Fruit fly (Drosophila melanogaster): ENCODE measurements around the gene PIG-F.

The PIG-F gene

dm6 chr3L:19642448-19643020 lies 30.3 kb downstream of the PIG-F start, which contains the start of gene Rnf146 (continued):
- no peak for TF ChIP-seq bowl (GFP tag; IDR thresholded peaks at IDR 0.05)
- no peak for TF ChIP-seq Fer3 (tag; optimal IDR thresholded peaks at IDR 0.05)
- TF ChIP-seq unc-4 (GFP tag; IDR thresholded peaks at IDR 0.05; ENCODE audit: partially characterized antibody), result no peak
- TF ChIP-seq CG13287 (GFP tag; IDR thresholded peaks at IDR 0.05; ENCODE audit: partially characterized antibody), result peak; percentile 41; the same call in 1 of the 2 replicates
- no peak for TF ChIP-seq chn (GFP tag; optimal IDR thresholded peaks at IDR 0.05)
- no peak for TF ChIP-seq sug (tag; optimal IDR thresholded peaks at IDR 0.05)
- no peak for TF ChIP-seq Taf1 (GFP tag; IDR thresholded peaks at IDR 0.05)
- TF ChIP-seq bsh (GFP tag; optimal IDR thresholded peaks at IDR 0.05), result peak in 1 of 2 experiments; percentile 5
- no peak for TF ChIP-seq da (GFP tag; optimal IDR thresholded peaks at IDR 0.05)
- TF ChIP-seq Dip2 (GFP tag; IDR thresholded peaks at IDR 0.05), result no peak
- no peak for TF ChIP-seq CG3847 (GFP tag; IDR thresholded peaks at IDR 0.05)
- TF ChIP-seq sim (GFP tag; IDR thresholded peaks at IDR 0.05), result no peak
- no peak for TF ChIP-seq CG6791 (GFP tag; IDR thresholded peaks at IDR 0.05; ENCODE audit: partially characterized antibody)
- TF ChIP-seq CG12155 (GFP tag; optimal IDR thresholded peaks at IDR 0.05), result no peak
- TF ChIP-seq eyg (GFP tag; optimal IDR thresholded peaks at IDR 0.05), result no peak
- TF ChIP-seq CG11696 (GFP tag; IDR thresholded peaks at IDR 0.05), result no peak
- TF ChIP-seq shn (GFP tag; optimal IDR thresholded peaks at IDR 0.05), result no peak
- no peak for TF ChIP-seq HmgD (GFP tag; optimal IDR thresholded peaks at IDR 0.05)
- no peak for TF ChIP-seq fd64A (GFP tag; optimal IDR thresholded peaks at IDR 0.05)
- TF ChIP-seq CG9817 (tag; optimal IDR thresholded peaks at IDR 0.05), result no peak
- TF ChIP-seq CG4328 (GFP tag; optimal IDR thresholded peaks at IDR 0.05), result no peak
- no peak for TF ChIP-seq Bdp1 (GFP tag; optimal IDR thresholded peaks at IDR 0.05)
- TF ChIP-seq ac (GFP tag; optimal IDR thresholded peaks at IDR 0.05), result no peak
- peak; percentile 24 for TF ChIP-seq Lhr (GFP tag; optimal IDR thresholded peaks at IDR 0.05)
- no peak for TF ChIP-seq al (GFP tag; IDR thresholded peaks at IDR 0.05)
- no peak for TF ChIP-seq bbx (GFP tag; IDR thresholded peaks at IDR 0.05; ENCODE audit: partially characterized antibody)
- no peak for TF ChIP-seq CG13296 (GFP tag; optimal IDR thresholded peaks at IDR 0.05)
- TF ChIP-seq CG2120 (GFP tag; optimal IDR thresholded peaks at IDR 0.05), result peak; percentile 28
- TF ChIP-seq klu (GFP tag; IDR thresholded peaks at IDR 0.05), result no peak
- no peak for TF ChIP-seq kah (GFP tag; optimal IDR thresholded peaks at IDR 0.05)
- no peak for TF ChIP-seq tll (GFP tag; optimal IDR thresholded peaks at IDR 0.05)
- TF ChIP-seq lmd (GFP tag; IDR thresholded peaks at IDR 0.05), result no peak
- no peak for TF ChIP-seq CG14014 (GFP tag; IDR thresholded peaks at IDR 0.05)
- TF ChIP-seq bcd (GFP tag; optimal IDR thresholded peaks at IDR 0.05), result no peak
- TF ChIP-seq CG10147 (GFP tag; optimal IDR thresholded peaks at IDR 0.05), result no peak
- TF ChIP-seq Deaf1 (tag; optimal IDR thresholded peaks at IDR 0.05), result no peak
- no peak for TF ChIP-seq sna (GFP tag; IDR thresholded peaks at IDR 0.05; ENCODE audit: partially characterized antibody)
- no peak for TF ChIP-seq Fer2 (tag; optimal IDR thresholded peaks at IDR 0.05)
- TF ChIP-seq scrt (GFP tag; optimal IDR thresholded peaks at IDR 0.05), result peak; percentile 59
- TF ChIP-seq dm (GFP tag; optimal IDR thresholded peaks at IDR 0.05), result no peak
- TF ChIP-seq trem (tag; optimal IDR thresholded peaks at IDR 0.05), result peak; percentile 78
- no peak for TF ChIP-seq Vsx1 (GFP tag; optimal IDR thresholded peaks at IDR 0.05)
- no peak for TF ChIP-seq CG8281 (tag; optimal IDR thresholded peaks at IDR 0.05)
- peak; percentile 6 for TF ChIP-seq CG2712 (tag; optimal IDR thresholded peaks at IDR 0.05)
- TF ChIP-seq CG3407 (GFP tag; optimal IDR thresholded peaks at IDR 0.05), result no peak
- TF ChIP-seq Hey (tag; optimal IDR thresholded peaks at IDR 0.05), result no peak
- no peak for TF ChIP-seq Atf6 (GFP tag; IDR thresholded peaks at IDR 0.05)
- no peak for TF ChIP-seq CG17186 (GFP tag; optimal IDR thresholded peaks at IDR 0.05)
- peak; percentile 73 for TF ChIP-seq stwl (tag; optimal IDR thresholded peaks at IDR 0.05)
- no peak for TF ChIP-seq CG17802 (tag; optimal IDR thresholded peaks at IDR 0.05)

All from whole organism, embryonic.